Fruit fly (Drosophila melanogaster) whole organism, embryonic: ENCODE results near the gene CG12560.

ENCODE experiments used
- BtbVII ChIP-seq: fragments of 200-800 bp; sonication (Bioruptor generic); optimal IDR thresholded peaks from 3 replicates; lab custom pipeline; 2017; ENCODE audit warnings: missing biosample characterization, mild to moderate bottlenecking, missing genetic modification characterization
- CG10321 ChIP-seq: fragments of 200-800 bp; sonication (Bioruptor generic); IDR thresholded peaks from 2 replicates; pipeline ENCODE4 v1.3.6; 2022; ENCODE audit warnings: missing biosample characterization, missing genetic modification characterization
- CG10431 ChIP-seq: fragments of 200-800 bp; sonication (Bioruptor generic); optimal IDR thresholded peaks from 3 replicates; lab custom pipeline; 2018; ENCODE audit warnings: missing biosample characterization, mild to moderate bottlenecking, missing genetic modification characterization
- CG10565 ChIP-seq: fragments of 200-800 bp; sonication (Bioruptor generic); optimal IDR thresholded peaks from 3 replicates; lab custom pipeline; 2016; ENCODE audit warnings: missing biosample characterization, mild to moderate bottlenecking, missing genetic modification characterization
- CG10654 ChIP-seq: fragments of 200-800 bp; sonication (Bioruptor generic); optimal IDR thresholded peaks from 2 replicates; lab custom pipeline; 2016; ENCODE audit warnings: missing biosample characterization, missing genetic modification characterization
- CG12104 ChIP-seq: fragments of 200-800 bp; sonication (Bioruptor generic); optimal IDR thresholded peaks from 3 replicates; lab custom pipeline; 2016; ENCODE audit warnings: missing biosample characterization, missing genetic modification characterization
- CG12219 ChIP-seq: fragments of 200-800 bp; sonication (Bioruptor generic); optimal IDR thresholded peaks from 3 replicates; lab custom pipeline; 2018; ENCODE audit warnings: missing biosample characterization, mild to moderate bottlenecking, missing genetic modification characterization
- CG13424 ChIP-seq: fragments of 200-800 bp; sonication (Bioruptor generic); optimal IDR thresholded peaks from 2 replicates; lab custom pipeline; 2019; ENCODE audit warnings: missing biosample characterization, mild to moderate bottlenecking, missing genetic modification characterization, moderate library complexity
- CG14710 ChIP-seq: fragments of 200-800 bp; sonication (Bioruptor generic); optimal IDR thresholded peaks from 3 replicates; lab custom pipeline; 2019; ENCODE audit warnings: missing biosample characterization, mild to moderate bottlenecking, missing genetic modification characterization, moderate library complexity
- CG14860 ChIP-seq: fragments of 200-800 bp; sonication (Bioruptor generic); IDR thresholded peaks from 3 replicates; pipeline ENCODE4 v1.3.6; 2022; ENCODE audit warnings: missing biosample characterization, missing genetic modification characterization; ENCODE audit not compliant: partially characterized antibody
- CG15011 ChIP-seq: fragments of 200-800 bp; sonication (Bioruptor generic); optimal IDR thresholded peaks from 3 replicates; lab custom pipeline; 2018; ENCODE audit warnings: missing biosample characterization, mild to moderate bottlenecking, missing genetic modification characterization
- CG15696 ChIP-seq: fragments of 200-800 bp; sonication (Bioruptor generic); optimal IDR thresholded peaks from 2 replicates; lab custom pipeline; 2019; ENCODE audit warnings: missing biosample characterization, mild to moderate bottlenecking, missing genetic modification characterization, moderate library complexity
- CG2712 ChIP-seq: fragments of 200-800 bp; optimal IDR thresholded peaks from 3 replicates; lab custom pipeline; 2019; ENCODE audit warnings: missing biosample characterization, mild to moderate bottlenecking, missing genetic modification characterization, moderate library complexity
- CG30020 ChIP-seq: fragments of 200-800 bp; optimal IDR thresholded peaks from 2 replicates; lab custom pipeline; 2019; ENCODE audit warnings: missing biosample characterization, mild to moderate bottlenecking, missing genetic modification characterization, moderate library complexity
- CG31388 ChIP-seq: fragments of 200-800 bp; sonication (Bioruptor generic); optimal IDR thresholded peaks from 2 replicates; lab custom pipeline; 2016; ENCODE audit warnings: missing biosample characterization, missing genetic modification characterization
- CG3407 ChIP-seq: fragments of 200-800 bp; sonication (Bioruptor generic); optimal IDR thresholded peaks from 2 replicates; lab custom pipeline; 2018; ENCODE audit warnings: missing biosample characterization, mild to moderate bottlenecking, missing genetic modification characterization
- CG8290 ChIP-seq, 3 experiments: fragments of 200-800 bp; sonication (Bioruptor generic); optimal IDR thresholded peaks; 2 replicates each; lab custom pipeline; 2016 to 2019; ENCODE audit warnings: missing biosample characterization in 3 of 3, missing genetic modification characterization in 3 of 3, mild to moderate bottlenecking in 2 of 3, moderate library complexity in 1 of 3
- CG8478 ChIP-seq: fragments of >200 bp; optimal IDR thresholded peaks from 2 replicates; lab custom pipeline; 2018
- CG8765 ChIP-seq: fragments of 200-800 bp; sonication (Bioruptor generic); IDR thresholded peaks from 2 replicates; pipeline ENCODE4 v1.3.6; 2022; ENCODE audit warnings: missing biosample characterization, missing genetic modification characterization
- CG8924 ChIP-seq: fragments of 200-800 bp; optimal IDR thresholded peaks from 3 replicates; lab custom pipeline; 2019; ENCODE audit warnings: missing biosample characterization, mild to moderate bottlenecking, missing genetic modification characterization, moderate library complexity
- CG9215 ChIP-seq: fragments of 200-800 bp; sonication (Bioruptor generic); IDR thresholded peaks from 2 replicates; pipeline ENCODE4 v1.3.6; 2022; ENCODE audit warnings: missing biosample characterization, missing genetic modification characterization
- CG9817 ChIP-seq: fragments of 200-800 bp; sonication (Bioruptor generic); optimal IDR thresholded peaks from 2 replicates; lab custom pipeline; 2018; ENCODE audit warnings: missing biosample characterization, mild to moderate bottlenecking, missing genetic modification characterization, moderate library complexity
- CkIIα-i1 ChIP-seq: fragments of 200-800 bp; sonication (Bioruptor generic); IDR thresholded peaks from 2 replicates; pipeline ENCODE4 v1.3.6; 2022; ENCODE audit warnings: missing biosample characterization, missing genetic modification characterization
- Deaf1 ChIP-seq: fragments of 200-800 bp; optimal IDR thresholded peaks from 3 replicates; lab custom pipeline; 2019; ENCODE audit warnings: missing biosample characterization, mild to moderate bottlenecking, missing genetic modification characterization, moderate library complexity
- Dip3 ChIP-seq: fragments of 200-800 bp; sonication (Bioruptor generic); optimal IDR thresholded peaks from 3 replicates; lab custom pipeline; 2016; ENCODE audit warnings: missing biosample characterization, missing genetic modification characterization
- Eip74EF ChIP-seq, 2 experiments: fragments of 200-800 bp in 1 of 2; fragments of >200 bp in 1 of 2; sonication (Bioruptor generic) in 1 of 2; optimal IDR thresholded peaks; 2 replicates each; lab custom pipeline; 2017 to 2019; ENCODE audit warnings: missing biosample characterization in 2 of 2, missing genetic modification characterization in 2 of 2, mild to moderate bottlenecking in 1 of 2, moderate library complexity in 1 of 2
- Elba2 ChIP-seq: fragments of 200-800 bp; sonication (Bioruptor generic); optimal IDR thresholded peaks from 3 replicates; lab custom pipeline; 2016; ENCODE audit warnings: missing biosample characterization, missing genetic modification characterization
- Fer1 ChIP-seq: fragments of 200-800 bp; sonication (Bioruptor generic); optimal IDR thresholded peaks from 2 replicates; lab custom pipeline; 2017; ENCODE audit warnings: missing biosample characterization, mild to moderate bottlenecking, missing genetic modification characterization
- Fer2 ChIP-seq: fragments of 200-800 bp; sonication (Bioruptor generic); optimal IDR thresholded peaks from 2 replicates; lab custom pipeline; 2018; ENCODE audit warnings: missing biosample characterization, mild to moderate bottlenecking, missing genetic modification characterization, moderate library complexity
- Jarid2 ChIP-seq: fragments of 200-800 bp; sonication (Bioruptor generic); optimal IDR thresholded peaks from 3 replicates; lab custom pipeline; 2017; ENCODE audit warnings: mild to moderate bottlenecking, missing biosample characterization, missing genetic modification reagents, missing genetic modification characterization
- Meics ChIP-seq: fragments of 200-800 bp; sonication (Bioruptor generic); optimal IDR thresholded peaks from 2 replicates; lab custom pipeline; 2017; ENCODE audit warnings: missing biosample characterization, mild to moderate bottlenecking, missing genetic modification characterization
- NfI ChIP-seq: fragments of 200-800 bp; sonication (Bioruptor generic); optimal IDR thresholded peaks from 3 replicates; lab custom pipeline; 2018; ENCODE audit warnings: missing biosample characterization, mild to moderate bottlenecking, missing genetic modification characterization, moderate library complexity
- Pdp1 ChIP-seq, 2 experiments: fragments of 200-800 bp; sonication (Bioruptor generic); optimal IDR thresholded peaks; 3 replicates each; lab custom pipeline; 2016; ENCODE audit warnings: missing biosample characterization in 2 of 2, missing genetic modification characterization in 2 of 2, mild to moderate bottlenecking in 1 of 2, moderate library complexity in 1 of 2
- abd-A ChIP-seq: fragments of 200-800 bp; sonication (Bioruptor generic); optimal IDR thresholded peaks from 3 replicates; lab custom pipeline; 2019; ENCODE audit warnings: missing biosample characterization, mild to moderate bottlenecking, missing genetic modification characterization, moderate library complexity
- ash1 ChIP-seq: fragments of 200-800 bp; sonication (Bioruptor generic); optimal IDR thresholded peaks from 2 replicates; lab custom pipeline; 2018; ENCODE audit warnings: missing biosample characterization, mild to moderate bottlenecking, missing genetic modification characterization
- cg ChIP-seq: fragments of 200-800 bp; sonication (Bioruptor generic); optimal IDR thresholded peaks from 3 replicates; lab custom pipeline; 2019; ENCODE audit warnings: missing biosample characterization, mild to moderate bottlenecking, missing genetic modification characterization, moderate library complexity
- chif ChIP-seq, 2 experiments: fragments of 200-800 bp; sonication (Bioruptor generic); optimal IDR thresholded peaks; 3 replicates each; lab custom pipeline; 2016; ENCODE audit warnings: missing biosample characterization in 2 of 2, missing genetic modification characterization in 2 of 2
- chinmo ChIP-seq: fragments of 200-800 bp; sonication (Bioruptor generic); IDR thresholded peaks from 4 replicates; pipeline ENCODE4 v1.3.6; 2022; ENCODE audit warnings: missing biosample characterization, missing genetic modification characterization; ENCODE audit not compliant: partially characterized antibody
- croc ChIP-seq: fragments of 200-800 bp; sonication (Bioruptor generic); conservative IDR thresholded peaks from 3 replicates; pipeline ENCODE4 v1.3.6; 2022; ENCODE audit warnings: missing biosample characterization, missing genetic modification characterization
- dati ChIP-seq: fragments of 200-800 bp; sonication (Bioruptor generic); IDR thresholded peaks from 2 replicates; pipeline ENCODE4 v1.3.6; 2022; ENCODE audit warnings: missing biosample characterization, missing genetic modification characterization
- ems ChIP-seq: fragments of 200-800 bp; sonication (Bioruptor generic); optimal IDR thresholded peaks from 3 replicates; lab custom pipeline; 2016; ENCODE audit warnings: missing biosample characterization, missing genetic modification characterization
- ewg ChIP-seq: fragments of 200-800 bp; sonication (Bioruptor generic); optimal IDR thresholded peaks from 3 replicates; lab custom pipeline; 2017; ENCODE audit warnings: mild to moderate bottlenecking, missing biosample characterization, missing genetic modification reagents, missing genetic modification characterization
- grau ChIP-seq: fragments of 200-800 bp; optimal IDR thresholded peaks from 3 replicates; lab custom pipeline; 2019; ENCODE audit warnings: missing biosample characterization, mild to moderate bottlenecking, missing genetic modification characterization, moderate library complexity
- insv ChIP-seq, 2 experiments: fragments of 200-800 bp; sonication (Bioruptor generic); optimal IDR thresholded peaks; 3 replicates each; lab custom pipeline; 2016 to 2018; ENCODE audit warnings: missing biosample characterization in 2 of 2, missing genetic modification characterization in 2 of 2
- nau ChIP-seq: fragments of 200-800 bp; sonication (Bioruptor generic); optimal IDR thresholded peaks from 3 replicates; lab custom pipeline; 2017; ENCODE audit warnings: missing biosample characterization, mild to moderate bottlenecking, missing genetic modification characterization, missing genetic modification reagents
- sd ChIP-seq: fragments of 200-800 bp; sonication (Bioruptor generic); optimal IDR thresholded peaks from 3 replicates; lab custom pipeline; 2018; ENCODE audit warnings: missing biosample characterization, mild to moderate bottlenecking, missing genetic modification characterization, moderate library complexity
- seq ChIP-seq: fragments of 200-800 bp; sonication (Bioruptor generic); IDR thresholded peaks from 2 replicates; pipeline ENCODE4 v1.3.6; 2022; ENCODE audit warnings: missing biosample characterization, missing genetic modification characterization
- sr ChIP-seq: fragments of 200-800 bp; sonication (Bioruptor generic); IDR thresholded peaks from 3 replicates; pipeline ENCODE4 v1.3.6; 2022; ENCODE audit warnings: missing biosample characterization, missing genetic modification characterization
- unc-4 ChIP-seq: fragments of 200-800 bp; sonication (Bioruptor generic); IDR thresholded peaks from 2 replicates; pipeline ENCODE4 v1.3.6; 2022; ENCODE audit warnings: missing biosample characterization, missing genetic modification characterization; ENCODE audit not compliant: partially characterized antibody

CG12560 gene

DNA sequence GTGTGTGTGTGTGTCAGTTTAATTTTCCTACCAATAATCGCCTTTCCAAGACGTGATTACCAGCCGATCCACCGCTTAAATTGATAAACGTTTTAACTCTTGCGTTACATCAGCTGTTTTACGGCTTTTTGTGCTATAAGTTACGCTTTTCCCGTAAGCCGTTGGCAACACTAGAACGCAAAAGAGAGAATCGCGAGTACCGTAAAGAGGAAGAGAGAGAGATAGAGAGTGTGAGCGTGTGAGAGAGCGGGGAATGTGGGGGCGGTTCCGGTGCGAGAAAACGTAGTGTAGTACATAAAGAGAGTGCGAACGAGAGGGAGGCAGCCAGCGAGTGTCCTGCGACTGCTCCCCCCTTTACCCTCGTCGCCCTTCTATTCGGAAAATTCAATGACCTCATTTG lies 22.3 kb upstream of the CG12560 start (continued):
- TF ChIP-seq Fer2 (tag; lab: Kevin White, UChicago): no peak
- TF ChIP-seq croc (GFP tag; lab: Robert Waterston, UW): no peak
- TF ChIP-seq insv (GFP tag; optimal IDR thresholded peaks at IDR 0.05; lab: Kevin White, UChicago): no peak
- no peak for TF ChIP-seq NfI
- peak; percentile 38 for TF ChIP-seq Deaf1 (tag; lab: Kevin White, UChicago)
- no peak for TF ChIP-seq grau (tag; lab: Kevin White, UChicago)
- TF ChIP-seq CG10321 (GFP tag; lab: Robert Waterston, UW): peak; percentile 44; the same call in 1 of the 2 replicates
- no peak for TF ChIP-seq Fer1
- TF ChIP-seq CG15011 (GFP tag; lab: Kevin White, UChicago): no peak
- TF ChIP-seq ems (GFP tag; lab: Kevin White, UChicago): no peak
- TF ChIP-seq CG3407 (GFP tag; lab: Kevin White, UChicago): no peak
- TF ChIP-seq BtbVII (GFP tag; lab: Kevin White, UChicago): peak; percentile 45
- TF ChIP-seq ash1 (GFP tag; lab: Kevin White, UChicago): no peak
- no peak for TF ChIP-seq chif (GFP tag; optimal IDR thresholded peaks at IDR 0.05; lab: Kevin White, UChicago)
- TF ChIP-seq Pdp1 (GFP tag; optimal IDR thresholded peaks at IDR 0.05; lab: Kevin White, UChicago): peak in 1 of 2 experiments; percentile 29
- TF ChIP-seq sd (tag; lab: Kevin White, UChicago): peak; percentile 88
- TF ChIP-seq CG12104: no peak
- TF ChIP-seq CG2712 (tag; lab: Kevin White, UChicago): peak; percentile 7
- no peak for TF ChIP-seq CG14860 (GFP tag; lab: Robert Waterston, UW)
- no peak for TF ChIP-seq Dip3 (GFP tag; lab: Kevin White, UChicago)
- peak; percentile 25 for TF ChIP-seq nau
- TF ChIP-seq sr: peak; percentile 30; the same call in 2 of the 3 replicates
- TF ChIP-seq CG10654 (GFP tag; lab: Kevin White, UChicago): no peak
- TF ChIP-seq Elba2 (GFP tag; lab: Kevin White, UChicago): no peak
- TF ChIP-seq abd-A: no peak
- no peak for TF ChIP-seq dati
- TF ChIP-seq CG15696 (tag; lab: Kevin White, UChicago): no peak
- TF ChIP-seq CG31388 (GFP tag; lab: Kevin White, UChicago): no peak
- no peak for TF ChIP-seq ewg
- no peak for TF ChIP-seq CG10565 (GFP tag; lab: Kevin White, UChicago)
- no peak for TF ChIP-seq CkIIα-i1 (GFP tag; lab: Robert Waterston, UW)
- no peak for TF ChIP-seq Meics (GFP tag; lab: Kevin White, UChicago)
- TF ChIP-seq CG12219 (GFP tag; lab: Kevin White, UChicago): no peak
- TF ChIP-seq Eip74EF (GFP tag; optimal IDR thresholded peaks at IDR 0.05; lab: Kevin White, UChicago): no peak
- TF ChIP-seq CG13424: no peak
- no peak for TF ChIP-seq CG8290 (GFP tag; optimal IDR thresholded peaks at IDR 0.05; lab: Kevin White, UChicago)
- TF ChIP-seq CG8290 (tag; optimal IDR thresholded peaks at IDR 0.05; lab: Kevin White, UChicago): peak in 1 of 2 experiments; percentile 47
- peak; percentile 26; the same call in 1 of the 2 replicates for TF ChIP-seq CG9215 (GFP tag; lab: Robert Waterston, UW)
- peak; percentile 85 for TF ChIP-seq cg (GFP tag; lab: Kevin White, UChicago)
- peak; percentile 57 for TF ChIP-seq CG8478
- no peak for TF ChIP-seq CG14710
- peak; percentile 54; the same call in 1 of the 2 replicates for TF ChIP-seq seq (GFP tag; lab: Robert Waterston, UW)
- 0 out of 2 replicates have a peak, but pooled peaks have one; percentile 36 for TF ChIP-seq unc-4 (GFP tag; lab: Robert Waterston, UW)
- no peak for TF ChIP-seq Jarid2
- TF ChIP-seq CG8924 (tag; lab: Kevin White, UChicago): no peak
- peak; percentile 79; the same call in 2 of the 4 replicates for TF ChIP-seq chinmo (GFP tag; lab: Robert Waterston, UW)
- 0 out of 2 replicates have a peak, but pooled peaks have one; percentile 6 for TF ChIP-seq CG8765 (GFP tag; lab: Robert Waterston, UW)
- TF ChIP-seq CG10431: no peak
- TF ChIP-seq CG9817 (tag; lab: Kevin White, UChicago): no peak
- no peak for TF ChIP-seq CG30020
